Worm (Caenorhabditis elegans) whole organism, L4/young adult: ENCODE measurements around the gene ucr-2.1.

Experiments
- W03F9.2 ChIP-seq: fragments of 150-350 bp; optimal IDR thresholded peaks from 2 replicates; lab custom pipeline; 2014; ENCODE audit warnings: missing biosample characterization, missing genetic modification characterization
- dao-5 ChIP-seq: sonication (generic microtip); optimal IDR thresholded peaks from 2 replicates; lab custom pipeline; 2016; ENCODE audit warnings: missing genotype, missing genetic modification characterization, moderate library complexity, missing compliant biosample characterization
- him-1 ChIP-seq: sonication (generic microtip); optimal IDR thresholded peaks from 2 replicates; lab custom pipeline; 2016; ENCODE audit warnings: missing genotype, missing genetic modification reagents, missing genetic modification characterization, missing compliant biosample characterization

- no peak for TF ChIP-seq W03F9.2 (tag; lab: Kevin White, UChicago)
- TF ChIP-seq him-1 (tag; lab: Kevin White, UChicago) = no peak
- TF ChIP-seq dao-5 (tag; lab: Kevin White, UChicago) = no peak
Measured at ce11 chrX:11983576-11984061, 34.6 kb upstream of the ucr-2.1 start, which contains the start of gene C49F5.3.
